Worm (Caenorhabditis elegans) whole organism, L1 larva: ENCODE data around the gene R02D5.4.

Source experiments
- blmp-1 ChIP-seq: fragments of 150-350 bp; optimal IDR thresholded peaks from 2 replicates; lab custom pipeline; 2014; ENCODE audit warnings: missing biosample characterization, missing genetic modification characterization
- ces-1 ChIP-seq: fragments of 150-350 bp; optimal IDR thresholded peaks from 2 replicates; lab custom pipeline; 2014; ENCODE audit warnings: missing biosample characterization, missing genetic modification reagents, missing genetic modification characterization
- dpl-1 ChIP-seq, 3 experiments: fragments of 150-350 bp in 2 of 3; sonication (generic microtip) in 1 of 3; optimal IDR thresholded peaks; 2 replicates each; lab custom pipeline; 2014 to 2017; ENCODE audit warnings: missing biosample characterization in 3 of 3, missing genetic modification characterization in 3 of 3, missing genetic modification reagents in 3 of 3
- mdl-1 ChIP-seq, 2 experiments: fragments of 150-350 bp; optimal IDR thresholded peaks; 2 replicates each; lab custom pipeline; 2014 to 2017; ENCODE audit warnings: missing biosample characterization in 2 of 2, missing genetic modification characterization in 2 of 2, inconsistent platforms in 1 of 2
- nhr-12 ChIP-seq: sonication (generic microtip); optimal IDR thresholded peaks from 2 replicates; lab custom pipeline; 2017; ENCODE audit warnings: missing biosample characterization, missing genetic modification characterization
- nhr-28 ChIP-seq: fragments of 150-350 bp; optimal IDR thresholded peaks from 2 replicates; lab custom pipeline; 2014; ENCODE audit warnings: missing biosample characterization, missing genetic modification characterization
- pag-3 ChIP-seq: sonication (generic microtip); optimal IDR thresholded peaks from 2 replicates; lab custom pipeline; 2017; ENCODE audit warnings: missing genetic modification characterization, mild to moderate bottlenecking, missing compliant biosample characterization, antibody characterized with exemption, borderline replicate concordance; ENCODE audit not compliant: insufficient read depth
- sox-4 ChIP-seq: sonication (generic microtip); optimal IDR thresholded peaks from 2 replicates; lab custom pipeline; 2016; ENCODE audit warnings: missing genetic modification characterization, missing compliant biosample characterization
- unc-86 ChIP-seq: sonication (generic microtip); optimal IDR thresholded peaks from 2 replicates; lab custom pipeline; 2016; ENCODE audit warnings: missing genetic modification characterization, missing compliant biosample characterization
- unc-98 ChIP-seq: fragments of 200-800 bp; sonication (Bioruptor generic); IDR thresholded peaks from 2 replicates; pipeline ENCODE4 v1.3.6; 2022; ENCODE audit warnings: missing genetic modification characterization, missing compliant biosample characterization
- zag-1 ChIP-seq: fragments of 150-350 bp; optimal IDR thresholded peaks from 2 replicates; lab custom pipeline; 2014; ENCODE audit warnings: missing biosample characterization, missing genetic modification characterization

ce11 chrV:14503065-14503464, 18.6 kb upstream of the R02D5.4 start:
- TF ChIP-seq blmp-1 (tag; lab: Kevin White, UChicago) (peak; percentile 88), sox-4 (tag; lab: Kevin White, UChicago) (no peak), nhr-12 (tag; lab: Kevin White, UChicago) (no peak), zag-1 (no peak), nhr-28 (tag; lab: Kevin White, UChicago) (no peak), dpl-1 (GFP tag; optimal IDR thresholded peaks at IDR 0.05; lab: Kevin White, UChicago) (no peak), unc-98 (GFP tag; lab: Robert Waterston, UW) (no peak), pag-3 (tag; lab: Kevin White, UChicago) (no peak), mdl-1 (tag; optimal IDR thresholded peaks at IDR 0.05; lab: Kevin White, UChicago) (no peak), ces-1 (GFP tag; lab: Kevin White, UChicago) (no peak), unc-86 (tag; lab: Kevin White, UChicago) (no peak)
